Worm (Caenorhabditis elegans) whole organism, late embryonic: ENCODE results near the gene mpz-4.

Experiments used
- Y22D7AL.16 ChIP-seq: sonication (generic microtip); optimal IDR thresholded peaks from 2 replicates; lab custom pipeline; 2016; ENCODE audit warnings: missing genetic modification characterization, missing compliant biosample characterization
- dmd-4 ChIP-seq: sonication (generic microtip); optimal IDR thresholded peaks from 2 replicates; lab custom pipeline; 2016; ENCODE audit warnings: borderline replicate concordance, missing genetic modification characterization, missing compliant biosample characterization
- fkh-10 ChIP-seq: fragments of 150-350 bp; optimal IDR thresholded peaks from 2 replicates; lab custom pipeline; 2014; ENCODE audit warnings: missing biosample characterization, missing genetic modification reagents, missing genetic modification characterization
- hlh-6 ChIP-seq: sonication (generic microtip); optimal IDR thresholded peaks from 2 replicates; lab custom pipeline; 2016; ENCODE audit warnings: missing genotype, missing genetic modification characterization, missing compliant biosample characterization
- lin-11 ChIP-seq: fragments of 200-800 bp; sonication (Bioruptor generic); optimal IDR thresholded peaks from 2 replicates; lab custom pipeline; 2018; ENCODE audit warnings: mild to moderate bottlenecking, missing genetic modification characterization, missing compliant biosample characterization
- nfya-1 ChIP-seq: sonication (generic microtip); optimal IDR thresholded peaks from 2 replicates; lab custom pipeline; 2017; ENCODE audit warnings: missing genetic modification characterization, mild to moderate bottlenecking, missing compliant biosample characterization, antibody characterized with exemption, moderate library complexity
- pha-2 ChIP-seq: sonication (generic microtip); optimal IDR thresholded peaks from 2 replicates; lab custom pipeline; 2017; ENCODE audit warnings: mild to moderate bottlenecking, missing genetic modification characterization, missing compliant biosample characterization
- pha-4 ChIP-seq: fragments of 150-350 bp; optimal IDR thresholded peaks from 2 replicates; lab custom pipeline; 2018; ENCODE audit warnings: missing biosample characterization, missing genetic modification reagents, missing genetic modification characterization
- syd-9 ChIP-seq: sonication (generic microtip); optimal IDR thresholded peaks from 2 replicates; lab custom pipeline; 2016; ENCODE audit warnings: mild to moderate bottlenecking, missing genetic modification characterization, moderate library complexity, missing compliant biosample characterization
- unc-55 ChIP-seq: sonication (generic microtip); optimal IDR thresholded peaks from 2 replicates; lab custom pipeline; 2017; ENCODE audit warnings: missing biosample characterization, missing genetic modification reagents, missing genetic modification characterization
- ztf-16 ChIP-seq: sonication (generic microtip); optimal IDR thresholded peaks from 2 replicates; lab custom pipeline; 2017; ENCODE audit warnings: missing genetic modification characterization, missing compliant biosample characterization

DNA sequence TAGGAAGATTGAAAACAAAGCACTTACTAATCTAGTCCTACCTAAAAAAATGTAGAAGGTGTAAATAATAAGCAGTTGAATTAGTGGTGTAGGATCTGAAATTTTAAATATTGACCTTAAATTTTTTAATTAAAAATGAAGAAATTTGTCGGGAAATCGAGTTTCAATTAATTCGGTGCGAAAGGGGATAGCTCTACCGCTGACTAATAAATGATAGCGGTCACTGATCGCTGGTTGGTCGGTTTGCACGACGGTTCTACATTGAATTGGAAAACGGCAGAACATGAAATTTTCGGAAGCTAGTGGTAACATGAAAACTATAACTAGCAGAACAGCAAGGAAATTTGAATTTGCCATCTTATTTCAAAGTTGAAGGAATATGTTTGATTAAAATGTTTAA is 47.0 kb downstream of the mpz-4 start, which contains the start of gene set-15:
- no peak for TF ChIP-seq hlh-6 (tag; lab: Kevin White, UChicago)
- TF ChIP-seq nfya-1 (tag; lab: Kevin White, UChicago): no peak
- no peak for TF ChIP-seq dmd-4 (tag; lab: Kevin White, UChicago)
- TF ChIP-seq fkh-10 (GFP tag; lab: Kevin White, UChicago): no peak
- TF ChIP-seq unc-55 (GFP tag; lab: Kevin White, UChicago): no peak
- no peak for TF ChIP-seq lin-11 (tag; lab: Kevin White, UChicago)
- no peak for TF ChIP-seq ztf-16 (tag; lab: Kevin White, UChicago)
- TF ChIP-seq pha-4 (tag; lab: Kevin White, UChicago): no peak
- TF ChIP-seq Y22D7AL.16 (tag; lab: Kevin White, UChicago): no peak
- TF ChIP-seq syd-9: no peak
- no peak for TF ChIP-seq pha-2 (tag; lab: Kevin White, UChicago)
